Fruit fly (Drosophila melanogaster) whole organism, embryonic: ENCODE results near the gene TwdlX.
A peak's percentile ranks its signal among the peaks of the same experiment; 100 is the strongest.

Experiments
- Ada2b ChIP-seq: fragments of 200-800 bp; sonication (Bioruptor generic); IDR thresholded peaks from 2 replicates; pipeline ENCODE4 v1.3.6; 2022; ENCODE audit warnings: missing biosample characterization, missing genetic modification characterization
- Asciz ChIP-seq: fragments of 200-800 bp; sonication (Bioruptor generic); optimal IDR thresholded peaks from 2 replicates; lab custom pipeline; 2017; ENCODE audit warnings: missing biosample characterization, mild to moderate bottlenecking, missing genetic modification characterization, missing genetic modification reagents
- CG12155 ChIP-seq: fragments of 200-800 bp; sonication (Bioruptor generic); optimal IDR thresholded peaks from 3 replicates; lab custom pipeline; 2016; ENCODE audit warnings: missing biosample characterization, missing genetic modification characterization
- CG12299 ChIP-seq: fragments of 200-800 bp; sonication (Bioruptor generic); optimal IDR thresholded peaks from 2 replicates; lab custom pipeline; 2018; ENCODE audit warnings: missing biosample characterization, mild to moderate bottlenecking, missing genetic modification characterization
- CG13624 ChIP-seq: fragments of 200-800 bp; sonication (Bioruptor generic); optimal IDR thresholded peaks from 2 replicates; lab custom pipeline; 2016; ENCODE audit warnings: missing biosample characterization, missing genetic modification characterization
- CG15601 ChIP-seq: fragments of 200-800 bp; sonication (Bioruptor generic); optimal IDR thresholded peaks from 3 replicates; lab custom pipeline; 2019; ENCODE audit warnings: missing biosample characterization, mild to moderate bottlenecking, missing genetic modification characterization, moderate library complexity
- CG2199 ChIP-seq: fragments of 200-800 bp; sonication (Bioruptor generic); IDR thresholded peaks from 3 replicates; pipeline ENCODE4 v1.3.6; 2022; ENCODE audit warnings: missing biosample characterization, missing genetic modification characterization
- CG31224 ChIP-seq: fragments of 200-800 bp; sonication (Bioruptor generic); IDR thresholded peaks from 2 replicates; pipeline ENCODE4 v1.3.6; 2022; ENCODE audit warnings: missing biosample characterization, missing genetic modification characterization
- CG31388 ChIP-seq: fragments of 200-800 bp; sonication (Bioruptor generic); optimal IDR thresholded peaks from 2 replicates; lab custom pipeline; 2016; ENCODE audit warnings: missing biosample characterization, missing genetic modification characterization
- CG3407 ChIP-seq: fragments of 200-800 bp; sonication (Bioruptor generic); optimal IDR thresholded peaks from 2 replicates; lab custom pipeline; 2018; ENCODE audit warnings: missing biosample characterization, mild to moderate bottlenecking, missing genetic modification characterization
- CG34376 ChIP-seq: fragments of 200-800 bp; sonication (Bioruptor generic); optimal IDR thresholded peaks from 2 replicates; lab custom pipeline; 2018; ENCODE audit warnings: missing biosample characterization, mild to moderate bottlenecking, missing genetic modification characterization
- CG43689 ChIP-seq: fragments of 200-800 bp; sonication (Bioruptor generic); IDR thresholded peaks from 2 replicates; pipeline ENCODE4 v1.3.6; 2022; ENCODE audit warnings: missing biosample characterization, missing genetic modification characterization
- CG4424 ChIP-seq: fragments of 200-800 bp; sonication (Bioruptor generic); optimal IDR thresholded peaks from 3 replicates; lab custom pipeline; 2016; ENCODE audit warnings: missing biosample characterization, missing genetic modification characterization
- CG4730 ChIP-seq: fragments of 200-800 bp; sonication (Bioruptor generic); IDR thresholded peaks from 2 replicates; pipeline ENCODE4 v1.3.6; 2022; ENCODE audit warnings: missing biosample characterization, missing genetic modification characterization
- CG4854 ChIP-seq: fragments of 200-800 bp; sonication (Bioruptor generic); optimal IDR thresholded peaks from 2 replicates; lab custom pipeline; 2016; ENCODE audit warnings: missing biosample characterization, missing genetic modification characterization, inconsistent platforms
- CG7745 ChIP-seq: fragments of 200-800 bp; sonication (Bioruptor generic); optimal IDR thresholded peaks from 2 replicates; lab custom pipeline; 2018; ENCODE audit warnings: missing biosample characterization, mild to moderate bottlenecking, missing genetic modification characterization, moderate library complexity
- CG7963 ChIP-seq: fragments of 200-800 bp; sonication (Bioruptor generic); IDR thresholded peaks from 3 replicates; pipeline ENCODE4 v1.3.6; 2022; ENCODE audit warnings: missing biosample characterization, missing genetic modification characterization; ENCODE audit not compliant: partially characterized antibody
- CG8290 ChIP-seq, 3 experiments: fragments of 200-800 bp; sonication (Bioruptor generic); optimal IDR thresholded peaks; 2 replicates each; lab custom pipeline; 2016 to 2019; ENCODE audit warnings: missing biosample characterization in 3 of 3, missing genetic modification characterization in 3 of 3, mild to moderate bottlenecking in 2 of 3, moderate library complexity in 1 of 3
- CG8359 ChIP-seq: fragments of 200-800 bp; sonication (Bioruptor generic); optimal IDR thresholded peaks from 2 replicates; lab custom pipeline; 2017; ENCODE audit warnings: missing biosample characterization, mild to moderate bottlenecking, missing genetic modification characterization, borderline replicate concordance
- Gug ChIP-seq: fragments of 200-800 bp; sonication (Bioruptor generic); IDR thresholded peaks from 4 replicates; pipeline ENCODE4 v1.3.6; 2022; ENCODE audit warnings: missing biosample characterization, missing genetic modification characterization
- H2.0 ChIP-seq: fragments of 200-800 bp; sonication (Bioruptor generic); IDR thresholded peaks from 2 replicates; pipeline ENCODE4 v1.3.6; 2022; ENCODE audit warnings: missing biosample characterization, missing genetic modification characterization
- Hsf ChIP-seq: fragments of 200-800 bp; sonication (Bioruptor generic); optimal IDR thresholded peaks from 3 replicates; lab custom pipeline; 2016; ENCODE audit warnings: missing biosample characterization, missing genetic modification characterization
- MTF-1 ChIP-seq: fragments of 200-800 bp; sonication (Bioruptor generic); optimal IDR thresholded peaks from 2 replicates; lab custom pipeline; 2018; ENCODE audit warnings: missing biosample characterization, mild to moderate bottlenecking, missing genetic modification characterization, borderline replicate concordance
- NC2α ChIP-seq: fragments of 200-800 bp; sonication (Bioruptor generic); optimal IDR thresholded peaks from 2 replicates; lab custom pipeline; 2016; ENCODE audit warnings: missing biosample characterization, missing genetic modification characterization
- NC2β ChIP-seq: fragments of 200-800 bp; sonication (Bioruptor generic); optimal IDR thresholded peaks from 2 replicates; lab custom pipeline; 2016; ENCODE audit warnings: missing biosample characterization, missing genetic modification characterization
- Nf-YC ChIP-seq: fragments of 200-800 bp; optimal IDR thresholded peaks from 3 replicates; lab custom pipeline; 2019; ENCODE audit warnings: missing biosample characterization, mild to moderate bottlenecking, missing genetic modification characterization, moderate library complexity
- Scr ChIP-seq: fragments of 200-800 bp; sonication (Bioruptor generic); IDR thresholded peaks from 2 replicates; pipeline ENCODE4 v1.3.6; 2022; ENCODE audit warnings: missing biosample characterization, missing genetic modification characterization; ENCODE audit not compliant: partially characterized antibody
- Usf ChIP-seq: fragments of 200-800 bp; sonication (Bioruptor generic); optimal IDR thresholded peaks from 2 replicates; lab custom pipeline; 2017; ENCODE audit warnings: missing genotype, missing biosample characterization, missing genetic modification characterization
- Vsx1 ChIP-seq: fragments of 200-800 bp; sonication (Bioruptor generic); optimal IDR thresholded peaks from 2 replicates; lab custom pipeline; 2017; ENCODE audit warnings: missing biosample characterization, mild to moderate bottlenecking, missing genetic modification characterization, missing genetic modification reagents
- chm ChIP-seq: fragments of 200-800 bp; sonication (Bioruptor generic); IDR thresholded peaks from 2 replicates; pipeline ENCODE4 v1.3.6; 2022; ENCODE audit warnings: missing biosample characterization, missing genetic modification characterization
- crol ChIP-seq: fragments of 200-800 bp; sonication (Bioruptor generic); IDR thresholded peaks from 2 replicates; pipeline ENCODE4 v1.3.6; 2022; ENCODE audit warnings: missing biosample characterization, missing genetic modification characterization
- dan ChIP-seq: fragments of 200-800 bp; sonication (Bioruptor generic); IDR thresholded peaks from 2 replicates; pipeline ENCODE4 v1.3.6; 2022; ENCODE audit warnings: missing biosample characterization, missing genetic modification characterization
- dm ChIP-seq: fragments of 200-800 bp; sonication (Bioruptor generic); optimal IDR thresholded peaks from 3 replicates; lab custom pipeline; 2016; ENCODE audit warnings: missing biosample characterization, missing genetic modification characterization
- exex ChIP-seq: fragments of 200-800 bp; sonication (Bioruptor generic); optimal IDR thresholded peaks from 4 replicates; lab custom pipeline; 2018; ENCODE audit warnings: missing biosample characterization, mild to moderate bottlenecking, missing genetic modification characterization, moderate library complexity
- gfzf ChIP-seq: fragments of 200-800 bp; sonication (Bioruptor generic); optimal IDR thresholded peaks from 2 replicates; lab custom pipeline; 2016; ENCODE audit warnings: missing biosample characterization, mild to moderate bottlenecking, missing genetic modification characterization, moderate library complexity
- lab ChIP-seq: fragments of 200-800 bp; sonication (Bioruptor generic); optimal IDR thresholded peaks from 3 replicates; lab custom pipeline; 2017; ENCODE audit warnings: missing biosample characterization, missing genetic modification characterization, mild to moderate bottlenecking, moderate library complexity, missing genetic modification reagents
- lilli ChIP-seq: fragments of 200-800 bp; sonication (Bioruptor generic); optimal IDR thresholded peaks from 3 replicates; lab custom pipeline; 2016; ENCODE audit warnings: missing biosample characterization, missing genetic modification characterization
- lola ChIP-seq, 3 experiments: fragments of >200 bp in 2 of 3; fragments of 200-800 bp in 1 of 3; sonication (Bioruptor generic) in 1 of 3; optimal IDR thresholded peaks; 2 replicates each; lab custom pipeline; 2017 to 2019; ENCODE audit warnings: missing biosample characterization in 3 of 3, missing genetic modification characterization in 3 of 3, mild to moderate bottlenecking in 1 of 3, moderate library complexity in 1 of 3
- mirr ChIP-seq: fragments of 200-800 bp; sonication (Bioruptor generic); optimal IDR thresholded peaks from 3 replicates; lab custom pipeline; 2018; ENCODE audit warnings: missing biosample characterization, mild to moderate bottlenecking, missing genetic modification characterization
- nerfin-1 ChIP-seq: fragments of 200-800 bp; sonication (Bioruptor generic); optimal IDR thresholded peaks from 3 replicates; lab custom pipeline; 2019; ENCODE audit warnings: missing biosample characterization, mild to moderate bottlenecking, missing genetic modification characterization, moderate library complexity
- psq ChIP-seq: fragments of 200-800 bp; sonication (Bioruptor generic); optimal IDR thresholded peaks from 2 replicates; lab custom pipeline; 2017; ENCODE audit warnings: missing biosample characterization, missing genetic modification characterization
- ssp ChIP-seq: fragments of 200-800 bp; sonication (Bioruptor generic); IDR thresholded peaks from 2 replicates; pipeline ENCODE4 v1.3.6; 2022; ENCODE audit warnings: missing biosample characterization, missing genetic modification characterization
- stwl ChIP-seq: fragments of 200-800 bp; sonication (Bioruptor generic); optimal IDR thresholded peaks from 3 replicates; lab custom pipeline; 2018; ENCODE audit warnings: missing biosample characterization, mild to moderate bottlenecking, missing genetic modification characterization, moderate library complexity
- sug ChIP-seq: fragments of 200-800 bp; optimal IDR thresholded peaks from 2 replicates; lab custom pipeline; 2019; ENCODE audit warnings: missing biosample characterization, mild to moderate bottlenecking, missing genetic modification characterization, moderate library complexity
- usp ChIP-seq: fragments of >200 bp; optimal IDR thresholded peaks from 2 replicates; lab custom pipeline; 2017; ENCODE audit warnings: missing biosample characterization, missing genetic modification characterization
- vvl ChIP-seq: fragments of 200-800 bp; sonication (Bioruptor generic); IDR thresholded peaks from 2 replicates; pipeline ENCODE4 v1.3.6; 2022; ENCODE audit warnings: missing biosample characterization, missing genetic modification characterization

Gene TwdlX

dm6 chrX:16749324-16749723 is 18.4 kb downstream of the TwdlX start:
- TF ChIP-seq exex (tag; lab: Kevin White, UChicago) (peak; percentile 80), CG8290 (GFP tag; optimal IDR thresholded peaks at IDR 0.05; lab: Kevin White, UChicago) (no peak), CG8290 (tag; optimal IDR thresholded peaks at IDR 0.05; lab: Kevin White, UChicago) (peak in 1 of 2 experiments; percentile 4), mirr (GFP tag; lab: Kevin White, UChicago) (peak; percentile 20), crol (GFP tag; lab: Robert Waterston, UW) (peak; percentile 51), lab (GFP tag; lab: Kevin White, UChicago) (peak; percentile 3), lola (GFP tag; optimal IDR thresholded peaks at IDR 0.05; lab: Kevin White, UChicago) (no peak), CG34376 (peak; percentile 64), gfzf (GFP tag; lab: Kevin White, UChicago) (no peak), Vsx1 (peak; percentile 25), CG4730 (GFP tag; lab: Robert Waterston, UW) (no peak), CG2199 (GFP tag; lab: Robert Waterston, UW) (0 out of 3 replicates have a peak, but pooled peaks have one; percentile 17), sug (peak; percentile 68), nerfin-1 (tag; lab: Kevin White, UChicago) (no peak), Nf-YC (tag; lab: Kevin White, UChicago) (peak; percentile 46), Ada2b (no peak)

dm6 chrX:16750712-16751578 is 20.1 kb downstream of the TwdlX start:
- TF ChIP-seq CG15601 (tag; lab: Kevin White, UChicago) (peak; percentile 80), stwl (tag; lab: Kevin White, UChicago) (no peak), lilli (GFP tag; lab: Kevin White, UChicago) (peak; percentile 65), CG34376 (peak; percentile 53), Usf (GFP tag; lab: Kevin White, UChicago) (peak; percentile 48), CG12155 (peak; percentile 22), CG2199 (GFP tag; lab: Robert Waterston, UW) (no peak), NC2β (no peak), CG4854 (GFP tag; lab: Kevin White, UChicago) (no peak), Hsf (peak; percentile 33), psq (no peak), MTF-1 (peak; percentile 47), dm (no peak), CG7963 (GFP tag; lab: Robert Waterston, UW) (no peak), CG31224 (GFP tag; lab: Robert Waterston, UW) (0 out of 2 replicates have a peak, but pooled peaks have one; percentile 20), CG7745 (tag; lab: Kevin White, UChicago) (no peak), CG31388 (GFP tag; lab: Kevin White, UChicago) (no peak), vvl (peak; percentile 65), Scr (GFP tag; lab: Robert Waterston, UW) (no peak), usp (GFP tag; lab: Kevin White, UChicago) (no peak), ssp (GFP tag; lab: Robert Waterston, UW) (no peak), Gug (no peak), chm (GFP tag; lab: Robert Waterston, UW) (no peak; the same call in 1 of the 2 replicates), CG8290 (GFP tag; optimal IDR thresholded peaks at IDR 0.05; lab: Kevin White, UChicago) (peak; percentile 58), CG8290 (tag; optimal IDR thresholded peaks at IDR 0.05; lab: Kevin White, UChicago) (peak in 1 of 2 experiments; percentile 36), dan (GFP tag; lab: Robert Waterston, UW) (no peak), CG43689 (GFP tag; lab: Robert Waterston, UW) (no peak), CG13624 (no peak), Asciz (GFP tag; lab: Kevin White, UChicago) (peak; percentile 66), NC2α (GFP tag; lab: Kevin White, UChicago) (no peak), CG4424 (GFP tag; lab: Kevin White, UChicago) (peak; percentile 71), H2.0 (GFP tag; lab: Robert Waterston, UW) (peak; percentile 60; the same call in 1 of the 2 replicates), CG8359 (peak; percentile 47), CG3407 (GFP tag; lab: Kevin White, UChicago) (peak; percentile 58), CG12299 (peak; percentile 67)
